Worm (Caenorhabditis elegans) whole organism, early embryonic: ENCODE data around the gene pcdr-1.
A peak's percentile ranks its signal among the peaks of the same experiment; 100 is the strongest.

ENCODE experiments used
- B0310.2 ChIP-seq: sonication (generic microtip); optimal IDR thresholded peaks from 2 replicates; lab custom pipeline; 2016; ENCODE audit warnings: mild to moderate bottlenecking, missing genetic modification characterization, missing compliant biosample characterization
- F13C5.2 ChIP-seq: sonication (generic microtip); optimal IDR thresholded peaks from 2 replicates; lab custom pipeline; 2017; ENCODE audit warnings: mild to moderate bottlenecking, missing genetic modification characterization, inconsistent platforms, missing compliant biosample characterization
- aly-1 ChIP-seq: sonication (generic microtip); optimal IDR thresholded peaks from 2 replicates; lab custom pipeline; 2016; ENCODE audit warnings: missing genetic modification characterization, missing compliant biosample characterization
- ama-1 ChIP-seq: fragments of 150-350 bp; optimal IDR thresholded peaks from 2 replicates; lab custom pipeline; 2014
- flt-1 ChIP-seq: fragments of 200-800 bp; sonication (Bioruptor generic); IDR thresholded peaks from 2 replicates; pipeline ENCODE4 v1.3.6; 2022; ENCODE audit warnings: missing genetic modification characterization, missing compliant biosample characterization
- hmbx-1 ChIP-seq: sonication (generic microtip); optimal IDR thresholded peaks from 2 replicates; lab custom pipeline; 2016; ENCODE audit warnings: mild to moderate bottlenecking, missing genetic modification characterization, missing compliant biosample characterization
- hmg-4 ChIP-seq: fragments of 200-800 bp; sonication (Bioruptor generic); optimal IDR thresholded peaks from 2 replicates; lab custom pipeline; 2018; ENCODE audit warnings: mild to moderate bottlenecking, missing genetic modification characterization, missing compliant biosample characterization
- hnd-1 ChIP-seq: sonication (generic microtip); optimal IDR thresholded peaks from 2 replicates; lab custom pipeline; 2016; ENCODE audit warnings: missing genetic modification characterization, missing compliant biosample characterization
- pes-1 ChIP-seq: fragments of 200-800 bp; sonication (Bioruptor generic); IDR thresholded peaks from 2 replicates; pipeline ENCODE4 v1.3.6; 2022; ENCODE audit warnings: missing genetic modification reagents, missing genetic modification characterization, missing compliant biosample characterization
- scrt-1 ChIP-seq: fragments of 200-800 bp; sonication (Bioruptor generic); IDR thresholded peaks from 2 replicates; pipeline ENCODE4 v1.3.6; 2022; ENCODE audit warnings: missing genetic modification characterization, missing compliant biosample characterization
- sea-1 ChIP-seq: fragments of 200-800 bp; sonication (Bioruptor generic); conservative IDR thresholded peaks from 2 replicates; pipeline ENCODE4 v1.3.6; 2022; ENCODE audit warnings: missing genetic modification characterization, missing compliant biosample characterization
- tbx-11 ChIP-seq: fragments of 200-800 bp; sonication (Bioruptor generic); IDR thresholded peaks from 2 replicates; pipeline ENCODE4 v1.3.6; 2022; ENCODE audit warnings: missing genetic modification characterization, missing compliant biosample characterization
- tra-4 ChIP-seq: sonication (generic microtip); optimal IDR thresholded peaks from 2 replicates; lab custom pipeline; 2017; ENCODE audit warnings: missing genetic modification characterization, missing compliant biosample characterization

ce11 chrX:15630790-15631204 is 35.8 kb upstream of the pcdr-1 start:
- TF ChIP-seq tra-4 (tag; lab: Kevin White, UChicago) (no peak), B0310.2 (tag; lab: Kevin White, UChicago) (no peak), hnd-1 (tag; lab: Kevin White, UChicago) (no peak), ama-1 (no peak), hmbx-1 (tag; lab: Kevin White, UChicago) (no peak), F13C5.2 (peak; percentile 19), pes-1 (GFP tag; lab: Robert Waterston, UW) (no peak), hmg-4 (no peak), tbx-11 (GFP tag; lab: Robert Waterston, UW) (no peak), scrt-1 (GFP tag; lab: Robert Waterston, UW) (no peak), flt-1 (no peak), aly-1 (tag; lab: Kevin White, UChicago) (no peak), sea-1 (GFP tag; lab: Robert Waterston, UW) (no peak)
